Worm (Caenorhabditis elegans) whole organism, L4 larva: ENCODE measurements around the gene dhs-28.
A peak's percentile ranks its signal among the peaks of the same experiment; 100 is the strongest.

Experiments
- T20F7.1 ChIP-seq: fragments of 200-800 bp; sonication (Bioruptor generic); optimal IDR thresholded peaks from 2 replicates; lab custom pipeline; 2018; ENCODE audit warnings: mild to moderate bottlenecking, missing genetic modification characterization, missing compliant biosample characterization
- T26A8.4 ChIP-seq: fragments of 200-800 bp; sonication (Bioruptor generic); IDR thresholded peaks from 2 replicates; pipeline ENCODE4 v1.3.6; 2022; ENCODE audit warnings: missing genetic modification characterization, missing compliant biosample characterization
- Y105C5A.15 ChIP-seq: fragments of 200-800 bp; sonication (Bioruptor generic); IDR thresholded peaks from 2 replicates; pipeline ENCODE4 v1.3.6; 2022; ENCODE audit warnings: missing genetic modification characterization, missing compliant biosample characterization
- Y48G9A.11 ChIP-seq: fragments of 200-800 bp; sonication (Bioruptor generic); IDR thresholded peaks from 2 replicates; pipeline ENCODE4 v1.3.6; 2022; ENCODE audit warnings: missing genetic modification reagents, missing genetic modification characterization, missing compliant biosample characterization
- ZK337.2 ChIP-seq: fragments of 200-800 bp; sonication (Bioruptor generic); IDR thresholded peaks from 2 replicates; pipeline ENCODE4 v1.3.6; 2022; ENCODE audit warnings: missing genetic modification reagents, missing genetic modification characterization, missing compliant biosample characterization
- ZK546.5 ChIP-seq, 2 experiments: sonication (generic microtip); optimal IDR thresholded peaks; 2 replicates each; lab custom pipeline; 2017; ENCODE audit warnings: missing biosample characterization in 2 of 2, missing genetic modification characterization in 2 of 2
- aha-1 ChIP-seq: fragments of 150-350 bp; peaks from one replicate; lab custom pipeline; 2014; ENCODE audit warnings: missing biosample characterization, missing genetic modification characterization
- aly-2 ChIP-seq: sonication (generic microtip); optimal IDR thresholded peaks from 2 replicates; lab custom pipeline; 2018; ENCODE audit warnings: missing biosample characterization, missing genetic modification characterization
- ceh-32 ChIP-seq: sonication (generic microtip); optimal IDR thresholded peaks from 2 replicates; lab custom pipeline; 2016; ENCODE audit warnings: mild to moderate bottlenecking, missing genetic modification characterization, missing compliant biosample characterization; ENCODE audit not compliant: poor library complexity
- ceh-62 ChIP-seq: sonication (generic microtip); optimal IDR thresholded peaks from 2 replicates; lab custom pipeline; 2017; ENCODE audit warnings: missing biosample characterization, missing genetic modification characterization
- ceh-82 ChIP-seq: sonication (generic microtip); optimal IDR thresholded peaks from 2 replicates; lab custom pipeline; 2017; ENCODE audit warnings: missing biosample characterization, missing genetic modification characterization
- ces-1 ChIP-seq: fragments of 150-350 bp; sonication (generic microtip); optimal IDR thresholded peaks from 4 replicates; lab custom pipeline; 2014; ENCODE audit warnings: missing biosample characterization, missing genetic modification reagents, missing genetic modification characterization
- ctbp-1 ChIP-seq: fragments of 200-800 bp; sonication (Bioruptor generic); IDR thresholded peaks from 2 replicates; pipeline ENCODE4 v1.3.6; 2022; ENCODE audit warnings: missing genetic modification reagents, missing genetic modification characterization, missing compliant biosample characterization
- hif-1 ChIP-seq, 2 experiments: sonication (generic microtip); optimal IDR thresholded peaks; 2 replicates each; lab custom pipeline; 2016 to 2017; ENCODE audit warnings: missing compliant biosample characterization in 2 of 2, missing genetic modification characterization in 2 of 2, missing genetic modification reagents in 2 of 2, missing genotype in 2 of 2, mild to moderate bottlenecking in 1 of 2
- hlh-11 ChIP-seq: fragments of 200-800 bp; sonication (Bioruptor generic); optimal IDR thresholded peaks from 2 replicates; lab custom pipeline; 2018; ENCODE audit warnings: mild to moderate bottlenecking, missing genetic modification characterization, missing compliant biosample characterization
- hlh-30 ChIP-seq: sonication (generic microtip); optimal IDR thresholded peaks from 2 replicates; lab custom pipeline; 2017; ENCODE audit warnings: antibody characterized with exemption, mild to moderate bottlenecking, missing genetic modification characterization, missing compliant biosample characterization; ENCODE audit not compliant: insufficient read depth
- lim-7 ChIP-seq: fragments of 200-800 bp; sonication (Bioruptor generic); IDR thresholded peaks from 2 replicates; pipeline ENCODE4 v1.3.6; 2022; ENCODE audit warnings: missing genetic modification characterization, missing compliant biosample characterization
- lin-1 ChIP-seq: fragments of 200-800 bp; sonication (Bioruptor generic); IDR thresholded peaks from 2 replicates; pipeline ENCODE4 v1.3.6; 2022; ENCODE audit warnings: missing genetic modification reagents, missing genetic modification characterization, missing compliant biosample characterization
- lin-15B ChIP-seq: fragments of 150-350 bp; sonication (generic microtip); optimal IDR thresholded peaks from 3 replicates; lab custom pipeline; 2014; ENCODE audit warnings: missing biosample characterization, missing genetic modification characterization
- lir-3 ChIP-seq: sonication (generic microtip); optimal IDR thresholded peaks from 2 replicates; lab custom pipeline; 2016; ENCODE audit warnings: mild to moderate bottlenecking, missing genetic modification characterization, missing compliant biosample characterization
- lsy-2 ChIP-seq, 2 experiments: fragments of 150-350 bp in 1 of 2; sonication (generic microtip) in 1 of 2; optimal IDR thresholded peaks; 2 replicates each; lab custom pipeline; 2014 to 2017; ENCODE audit warnings: missing biosample characterization in 2 of 2, missing genetic modification characterization in 2 of 2
- mes-2 ChIP-seq: sonication (generic microtip); optimal IDR thresholded peaks from 2 replicates; lab custom pipeline; 2016; ENCODE audit warnings: missing genotype, mild to moderate bottlenecking, missing genetic modification characterization, missing compliant biosample characterization; ENCODE audit not compliant: poor library complexity, severe bottlenecking
- mxl-2 ChIP-seq: fragments of 200-800 bp; sonication (Bioruptor generic); conservative IDR thresholded peaks from 2 replicates; pipeline ENCODE4 v1.3.6; 2022; ENCODE audit warnings: missing genetic modification reagents, missing genetic modification characterization, missing compliant biosample characterization
- nhr-10 ChIP-seq: fragments of 150-350 bp; optimal IDR thresholded peaks from 2 replicates; lab custom pipeline; 2014; ENCODE audit warnings: missing biosample characterization, missing genetic modification characterization
- nhr-28 ChIP-seq: fragments of 150-350 bp; optimal IDR thresholded peaks from 2 replicates; lab custom pipeline; 2014; ENCODE audit warnings: missing biosample characterization, missing genetic modification characterization
- nhr-77 ChIP-seq: fragments of 150-350 bp; optimal IDR thresholded peaks from 2 replicates; lab custom pipeline; 2014; ENCODE audit warnings: missing biosample characterization, missing genetic modification characterization
- snpc-4 ChIP-seq: fragments of 150-350 bp; optimal IDR thresholded peaks from 2 replicates; lab custom pipeline; 2014; ENCODE audit warnings: missing biosample characterization, missing genetic modification characterization
- spr-1 ChIP-seq: sonication (generic microtip); optimal IDR thresholded peaks from 2 replicates; lab custom pipeline; 2016; ENCODE audit warnings: mild to moderate bottlenecking, missing genetic modification characterization, missing compliant biosample characterization
- tra-1 ChIP-seq: fragments of 200-800 bp; sonication (Bioruptor generic); IDR thresholded peaks from 2 replicates; pipeline ENCODE4 v1.3.6; 2022; ENCODE audit warnings: missing genetic modification reagents, missing genetic modification characterization, missing compliant biosample characterization
- zfp-3 ChIP-seq: fragments of 200-800 bp; sonication (Bioruptor generic); conservative IDR thresholded peaks from 2 replicates; pipeline ENCODE4 v1.3.6; 2022; ENCODE audit warnings: missing genetic modification reagents, missing genetic modification characterization, missing compliant biosample characterization
- zip-2 ChIP-seq: fragments of 150-350 bp; optimal IDR thresholded peaks from 2 replicates; lab custom pipeline; 2014; ENCODE audit warnings: missing biosample characterization, missing genetic modification characterization
- ztf-7 ChIP-seq: fragments of 150-350 bp; optimal IDR thresholded peaks from 2 replicates; lab custom pipeline; 2014; ENCODE audit warnings: missing biosample characterization, missing genetic modification characterization

The dhs-28 gene

ce11 chrX:6792281-6793003 lies 25.8 kb upstream of the dhs-28 start (continued):
- TF ChIP-seq nhr-10 (tag; lab: Kevin White, UChicago) (peak; percentile 83), lir-3 (tag; lab: Kevin White, UChicago) (no peak), mxl-2 (GFP tag; lab: Robert Waterston, UW) (no peak), Y105C5A.15 (GFP tag; lab: Robert Waterston, UW) (no peak), nhr-28 (tag; lab: Kevin White, UChicago) (peak; percentile 8), nhr-77 (tag; lab: Kevin White, UChicago) (peak; percentile 75), T26A8.4 (GFP tag; lab: Robert Waterston, UW) (peak; percentile 45; the same call in 1 of the 2 replicates)

- peak; percentile 20 for TF ChIP-seq hlh-30 (tag; lab: Kevin White, UChicago)
- TF ChIP-seq ctbp-1: no peak
- TF ChIP-seq zfp-3 (GFP tag; lab: Robert Waterston, UW): no peak
- peak; percentile 56; the same call in 1 of the 2 replicates for TF ChIP-seq tra-1 (GFP tag; lab: Robert Waterston, UW)
- TF ChIP-seq lin-15B: no peak
- no peak for TF ChIP-seq spr-1
- TF ChIP-seq snpc-4 (tag; lab: Kevin White, UChicago): no peak
- no peak for TF ChIP-seq T20F7.1 (GFP tag; lab: Kevin White, UChicago)
- peak; percentile 26 for TF ChIP-seq mes-2 (tag; lab: Kevin White, UChicago)
- TF ChIP-seq lim-7 (GFP tag; lab: Robert Waterston, UW): no peak
- TF ChIP-seq ces-1: no peak
- TF ChIP-seq nhr-28 (tag; lab: Kevin White, UChicago): peak; percentile 20
- no peak for TF ChIP-seq zip-2 (tag; lab: Kevin White, UChicago)
- peak; percentile 25 for TF ChIP-seq hlh-11
- no peak for TF ChIP-seq lir-3 (tag; lab: Kevin White, UChicago)
These were observed 22.3 kb upstream of the dhs-28 start for ce11 chrX:6795843-6796521.

ce11 chrX:6799776-6800175 lies 18.5 kb upstream of the dhs-28 start, which contains the start of gene M03A8.3:
Gene M03A8.3 (plus strand): TSS chrX:6800053.
- TF ChIP-seq ZK337.2 (GFP tag; lab: Robert Waterston, UW): no peak
- TF ChIP-seq ceh-32: no peak
- TF ChIP-seq ztf-7 (tag; lab: Kevin White, UChicago): no peak
- TF ChIP-seq hlh-11: peak; percentile 19
- TF ChIP-seq aha-1 (tag; lab: Kevin White, UChicago): peak; percentile 71

ce11 chrX:6801546-6801945 lies 16.7 kb upstream of the dhs-28 start:
- TF ChIP-seq Y48G9A.11 (GFP tag; lab: Robert Waterston, UW) (no peak), aly-2 (tag; lab: Kevin White, UChicago) (no peak), ceh-82 (no peak), hlh-11 (no peak), ceh-62 (no peak), ZK546.5 (tag; optimal IDR thresholded peaks at IDR 0.05; lab: Kevin White, UChicago) (no peak), lin-1 (GFP tag; lab: Robert Waterston, UW) (no peak), ztf-7 (tag; lab: Kevin White, UChicago) (no peak)

- TF ChIP-seq aha-1 (tag; lab: Kevin White, UChicago) (peak; percentile 87), hif-1 (tag; optimal IDR thresholded peaks at IDR 0.05; lab: Kevin White, UChicago) (peak in 1 of 2 experiments; percentile 35), lsy-2 (tag; optimal IDR thresholded peaks at IDR 0.05; lab: Kevin White, UChicago) (no peak), hlh-30 (tag; lab: Kevin White, UChicago) (peak; percentile 69)
These were observed 13.8 kb upstream of the dhs-28 start for ce11 chrX:6804405-6804804.
